Worm (Caenorhabditis elegans): ENCODE results near the gene kap-1.

Gene kap-1

DNA sequence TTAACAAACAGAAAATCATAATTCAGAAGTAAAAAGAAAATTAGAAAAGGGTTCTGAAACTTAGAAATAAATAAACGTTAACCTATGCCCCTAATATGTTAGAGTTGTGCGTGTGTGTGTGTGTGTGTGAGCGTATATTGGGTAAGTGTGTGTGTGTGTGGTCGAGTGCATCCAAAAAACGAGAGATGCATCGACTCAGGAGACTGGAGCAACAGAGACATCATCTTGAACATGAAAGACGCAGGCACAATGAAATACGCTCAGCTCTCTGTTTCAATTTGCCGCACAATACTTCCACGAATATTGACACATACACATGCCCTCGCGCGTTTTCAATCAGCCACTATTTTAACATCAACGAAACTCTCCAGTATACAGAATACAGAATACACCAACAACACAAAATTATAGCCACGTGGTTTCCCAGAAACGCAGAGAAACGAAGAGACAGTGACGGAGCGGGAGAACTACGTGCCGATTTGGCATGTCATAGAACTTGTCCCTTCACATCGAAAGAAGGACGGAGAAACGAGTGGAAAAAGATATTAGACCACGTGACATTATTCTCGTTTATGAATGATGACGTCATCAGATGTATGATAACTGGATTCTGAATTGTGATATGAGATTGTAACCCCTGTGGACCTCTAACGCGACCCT lies 37.6 kb downstream of the kap-1 start (continued):
- no peak for TF ChIP-seq ceh-14 (tag; optimal IDR thresholded peaks at IDR 0.05)
- peak; percentile 36 for TF ChIP-seq pax-1 (tag; optimal IDR thresholded peaks at IDR 0.05)
- TF ChIP-seq ceh-34 (tag; optimal IDR thresholded peaks at IDR 0.05), result no peak
- TF ChIP-seq ceh-2 (tag; optimal IDR thresholded peaks at IDR 0.05), result no peak
- TF ChIP-seq elt-2 (tag; optimal IDR thresholded peaks at IDR 0.05), result no peak
- no peak for TF ChIP-seq ceh-9 (tag; optimal IDR thresholded peaks at IDR 0.05)
- TF ChIP-seq nhr-11 (tag; optimal IDR thresholded peaks at IDR 0.05), result no peak
- no peak for TF ChIP-seq lin-11 (tag; optimal IDR thresholded peaks at IDR 0.05)
- TF ChIP-seq pha-2 (tag; optimal IDR thresholded peaks at IDR 0.05), result no peak
- no peak for TF ChIP-seq gmeb-2 (tag; optimal IDR thresholded peaks at IDR 0.05)
- TF ChIP-seq hlh-8 (tag; optimal IDR thresholded peaks at IDR 0.05), result no peak
- TF ChIP-seq lim-6 (tag; optimal IDR thresholded peaks at IDR 0.05), result no peak
- no peak for TF ChIP-seq fax-1 (tag; optimal IDR thresholded peaks at IDR 0.05)
- no peak for TF ChIP-seq C38D4.7 (GFP tag; optimal IDR thresholded peaks at IDR 0.05)
- no peak for TF ChIP-seq K09A11.1 (tag; optimal IDR thresholded peaks at IDR 0.05; ENCODE audit: insufficient read depth)
- no peak for TF ChIP-seq F13H6.1 (tag; optimal IDR thresholded peaks at IDR 0.05)
- TF ChIP-seq hlh-13 (GFP tag; optimal IDR thresholded peaks at IDR 0.05), result no peak
- no peak for TF ChIP-seq ceh-30 (tag; optimal IDR thresholded peaks at IDR 0.05)
- TF ChIP-seq unc-86 (tag; optimal IDR thresholded peaks at IDR 0.05), result no peak
- peak; percentile 41 for TF ChIP-seq tbx-2 (tag; optimal IDR thresholded peaks at IDR 0.05)
- peak; percentile 34 for TF ChIP-seq ceh-31 (tag; optimal IDR thresholded peaks at IDR 0.05)
- TF ChIP-seq ceh-48 (tag; optimal IDR thresholded peaks at IDR 0.05), result no peak
- no peak for TF ChIP-seq T23F11.4 (GFP tag; optimal IDR thresholded peaks at IDR 0.05)
- TF ChIP-seq ceh-18 (tag; optimal IDR thresholded peaks at IDR 0.05), result peak; percentile 21
- no peak for TF ChIP-seq C08G9.2 (tag; optimal IDR thresholded peaks at IDR 0.05)
- TF ChIP-seq hlh-15 (tag; optimal IDR thresholded peaks at IDR 0.05), result no peak
- no peak for TF ChIP-seq unc-3 (GFP tag; conservative IDR thresholded peaks at IDR 0.05)
- no peak for TF ChIP-seq unc-3 (tag; optimal IDR thresholded peaks at IDR 0.05)
- TF ChIP-seq nfya-1 (tag; optimal IDR thresholded peaks at IDR 0.05), result peak; percentile 21
- peak; percentile 12 for TF ChIP-seq unc-55 (GFP tag; optimal IDR thresholded peaks at IDR 0.05)
- TF ChIP-seq mec-3 (tag; optimal IDR thresholded peaks at IDR 0.05; ENCODE audit: borderline replicate concordance), result no peak
- no peak for TF ChIP-seq ttx-3 (tag; optimal IDR thresholded peaks at IDR 0.05)
- TF ChIP-seq dmd-4 (tag; optimal IDR thresholded peaks at IDR 0.05; ENCODE audit: borderline replicate concordance), result no peak
- no peak for TF ChIP-seq fkh-10 (GFP tag; optimal IDR thresholded peaks at IDR 0.05)
- TF ChIP-seq ref-2 (tag; optimal IDR thresholded peaks at IDR 0.05), result no peak
- no peak for TF ChIP-seq fkh-6 (tag; optimal IDR thresholded peaks at IDR 0.05)

ce11 chrIII:7378522-7378921 lies 39.9 kb downstream of the kap-1 start:
- no peak for TF ChIP-seq unc-55 (GFP tag; optimal IDR thresholded peaks at IDR 0.05)
- no peak for TF ChIP-seq tbx-2 (tag; optimal IDR thresholded peaks at IDR 0.05)
- no peak for TF ChIP-seq T23F11.4 (GFP tag; optimal IDR thresholded peaks at IDR 0.05)
- no peak for TF ChIP-seq C08G9.2 (tag; optimal IDR thresholded peaks at IDR 0.05)
- TF ChIP-seq che-1 (tag; optimal IDR thresholded peaks at IDR 0.05), result no peak
- TF ChIP-seq fkh-6 (tag; optimal IDR thresholded peaks at IDR 0.05), result no peak
- TF ChIP-seq pax-1 (tag; optimal IDR thresholded peaks at IDR 0.05), result no peak
- TF ChIP-seq syd-9 (tag; optimal IDR thresholded peaks at IDR 0.05), result no peak
- no peak for TF ChIP-seq C38D4.7 (GFP tag; optimal IDR thresholded peaks at IDR 0.05)
- no peak for TF ChIP-seq gmeb-2 (tag; optimal IDR thresholded peaks at IDR 0.05)
- TF ChIP-seq ref-2 (tag; optimal IDR thresholded peaks at IDR 0.05), result no peak
- no peak for TF ChIP-seq tbx-7 (tag; optimal IDR thresholded peaks at IDR 0.05)
- no peak for TF ChIP-seq npax-4 (tag; optimal IDR thresholded peaks at IDR 0.05)

- TF ChIP-seq ceh-9 (tag; optimal IDR thresholded peaks at IDR 0.05) (no peak), nfya-1 (tag; optimal IDR thresholded peaks at IDR 0.05) (no peak), tbx-7 (tag; optimal IDR thresholded peaks at IDR 0.05) (no peak), ceh-2 (tag; optimal IDR thresholded peaks at IDR 0.05) (no peak)
These were observed 40.3 kb downstream of the kap-1 start, which contains the start of gene T20B12.7 for ce11 chrIII:7378945-7379344. Gene T20B12.7 (minus strand): TSS chrIII:7379045.

All from whole organism, late embryonic.